Worm (Caenorhabditis elegans): Measurements from ENCODE around the gene rpn-13.

DNA sequence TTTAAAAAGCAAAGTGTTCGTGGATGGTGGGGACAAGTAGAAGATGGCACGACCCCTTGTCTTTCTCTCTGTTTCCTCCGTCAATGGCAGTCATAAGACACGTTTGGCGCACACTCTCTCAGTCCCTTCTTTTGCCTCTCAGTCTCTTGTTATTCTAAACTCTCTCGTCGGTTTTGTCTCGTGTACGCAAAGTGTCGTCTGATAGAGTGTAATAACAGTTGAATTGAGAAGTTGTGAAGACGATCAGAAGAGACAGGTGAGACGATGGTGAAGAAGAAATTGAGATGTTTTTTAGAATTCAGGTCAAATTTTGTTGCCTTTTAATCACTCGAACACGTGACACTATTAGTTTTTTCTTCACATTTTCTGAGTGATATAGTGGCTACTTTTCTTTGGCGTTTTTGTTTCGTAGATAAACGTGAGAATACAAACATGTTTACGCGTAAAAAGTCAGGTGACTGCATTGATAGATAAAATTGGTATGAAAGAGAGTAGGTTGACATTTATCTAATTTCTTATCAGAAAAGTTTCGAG lies 38.5 kb downstream of the rpn-13 start, which contains the start of gene F47D12.9:
- peak; percentile 23 to 82 for TF ChIP-seq mdl-1 (tag; optimal IDR thresholded peaks at IDR 0.05)
- peak; percentile 36 for TF ChIP-seq ztf-4 (tag; optimal IDR thresholded peaks at IDR 0.05)
- TF ChIP-seq ama-1 (optimal IDR thresholded peaks at IDR 0.05), result peak; percentile 61
- peak in 3 of 6 experiments; percentile 22 to 92 (median 88) for TF ChIP-seq elt-3 (tag; optimal IDR thresholded peaks at IDR 0.05)
- no peak for TF ChIP-seq nhr-28 (tag; optimal IDR thresholded peaks at IDR 0.05)
- TF ChIP-seq lir-3 (tag; optimal IDR thresholded peaks at IDR 0.05; ENCODE audit: poor library complexity), result no peak
- no peak for TF ChIP-seq unc-30 (tag; optimal IDR thresholded peaks at IDR 0.05)
- TF ChIP-seq lin-39 (tag; optimal IDR thresholded peaks at IDR 0.05), result peak; percentile 20
- TF ChIP-seq F16B12.6 (tag; optimal IDR thresholded peaks at IDR 0.05), result peak; percentile 89
